Fruit fly (Drosophila melanogaster) whole organism, wandering third instar larva: ENCODE measurements around the gene CG9672.
A peak's percentile ranks its signal among the peaks of the same experiment; 100 is the strongest.

Experiments used
- CG32264 ChIP-seq: fragments of 200-800 bp; sonication (Bioruptor generic); optimal IDR thresholded peaks from 2 replicates; lab custom pipeline; 2016; ENCODE audit warnings: missing biosample characterization, missing genetic modification characterization
- CG9705 ChIP-seq: fragments of 200-800 bp; sonication (Bioruptor generic); optimal IDR thresholded peaks from 2 replicates; lab custom pipeline; 2018; ENCODE audit warnings: missing biosample characterization, mild to moderate bottlenecking, missing genetic modification characterization
- CrebA ChIP-seq: fragments of 200-800 bp; sonication (Bioruptor generic); optimal IDR thresholded peaks from 2 replicates; lab custom pipeline; 2016; ENCODE audit warnings: missing biosample characterization, mild to moderate bottlenecking, missing genetic modification characterization, borderline replicate concordance
- Dfd ChIP-seq: fragments of >200 bp; optimal IDR thresholded peaks from 2 replicates; lab custom pipeline; 2017; ENCODE audit warnings: missing biosample characterization, missing genetic modification characterization
- Dif ChIP-seq: fragments of 200-275, 200-300 bp; sonication (Bioruptor generic); optimal IDR thresholded peaks from 2 replicates; lab custom pipeline; 2018; ENCODE audit warnings: missing biosample characterization, missing genetic modification characterization; ENCODE audit not compliant: partially characterized antibody
- GATAd ChIP-seq: sonication (Bioruptor generic); optimal IDR thresholded peaks from 2 replicates; lab custom pipeline; 2016; ENCODE audit warnings: missing biosample characterization, missing genetic modification characterization
- Hnf4 ChIP-seq: fragments of 200-800 bp; sonication (Bioruptor generic); optimal IDR thresholded peaks from 2 replicates; lab custom pipeline; 2016; ENCODE audit warnings: missing biosample characterization, mild to moderate bottlenecking, missing genetic modification characterization
- Hr78 ChIP-seq: fragments of >200 bp; optimal IDR thresholded peaks from 2 replicates; lab custom pipeline; 2017; ENCODE audit warnings: missing biosample characterization, missing genetic modification characterization
- Myc ChIP-seq: fragments of >200 bp; optimal IDR thresholded peaks from 2 replicates; lab custom pipeline; 2017
- N ChIP-seq: fragments of >200 bp; optimal IDR thresholded peaks from 2 replicates; lab custom pipeline; 2018; ENCODE audit warnings: missing biosample characterization, missing external identifiers, missing genetic modification characterization
- OdsH ChIP-seq: fragments of 200-800 bp; sonication (Bioruptor generic); optimal IDR thresholded peaks from 2 replicates; lab custom pipeline; 2016; ENCODE audit warnings: missing biosample characterization, mild to moderate bottlenecking, missing genetic modification characterization
- Rel ChIP-seq, 2 experiments: fragments of 200-800 bp; sonication (Bioruptor generic) in 1 of 2; optimal IDR thresholded peaks; 2 replicates in 1 of 2; 3 replicates in 1 of 2; lab custom pipeline; 2016 to 2019; ENCODE audit warnings: mild to moderate bottlenecking in 2 of 2, missing biosample characterization in 2 of 2, missing genetic modification characterization in 2 of 2, moderate library complexity in 1 of 2
- Sp1 ChIP-seq: fragments of 200-800 bp; sonication (Bioruptor generic); optimal IDR thresholded peaks from 3 replicates; lab custom pipeline; 2019; ENCODE audit warnings: missing biosample characterization, mild to moderate bottlenecking, missing genetic modification characterization, moderate library complexity
- Vsx2 ChIP-seq: fragments of 200-300, 225-300 bp; sonication (Bioruptor generic); optimal IDR thresholded peaks from 2 replicates; lab custom pipeline; 2018; ENCODE audit warnings: missing biosample characterization, missing genetic modification characterization; ENCODE audit not compliant: partially characterized antibody
- brk ChIP-seq: fragments of 200-800 bp; sonication (Bioruptor generic); optimal IDR thresholded peaks from 2 replicates; lab custom pipeline; 2016; ENCODE audit warnings: missing biosample characterization, mild to moderate bottlenecking, missing genetic modification characterization
- dsf ChIP-seq: sonication (Bioruptor generic); optimal IDR thresholded peaks from 2 replicates; lab custom pipeline; 2016; ENCODE audit warnings: missing biosample characterization, missing genetic modification characterization, borderline replicate concordance
- ey ChIP-seq: fragments of 200-800 bp; sonication (Bioruptor generic); optimal IDR thresholded peaks from 2 replicates; lab custom pipeline; 2016; ENCODE audit warnings: missing biosample characterization, missing genetic modification characterization
- foxo ChIP-seq, 2 experiments: fragments of 200-800 bp; sonication (Bioruptor generic); optimal IDR thresholded peaks; 2 replicates in 1 of 2; 3 replicates in 1 of 2; lab custom pipeline; 2016 to 2017; ENCODE audit warnings: missing biosample characterization in 2 of 2, missing genetic modification characterization in 2 of 2
- fru ChIP-seq: fragments of 200-800 bp; sonication (Bioruptor generic); optimal IDR thresholded peaks from 3 replicates; lab custom pipeline; 2016; ENCODE audit warnings: missing biosample characterization, mild to moderate bottlenecking, missing genetic modification characterization
- h ChIP-seq: fragments of 200-800 bp; sonication (Bioruptor generic); optimal IDR thresholded peaks from 3 replicates; lab custom pipeline; 2016; ENCODE audit warnings: missing biosample characterization, mild to moderate bottlenecking, missing genetic modification characterization
- pan ChIP-seq: fragments of >200 bp; optimal IDR thresholded peaks from 2 replicates; lab custom pipeline; 2017
- psq ChIP-seq: fragments of 200-800 bp; sonication (Bioruptor generic); optimal IDR thresholded peaks from 3 replicates; lab custom pipeline; 2017; ENCODE audit warnings: missing biosample characterization, mild to moderate bottlenecking, missing genetic modification characterization, moderate library complexity
- rgr ChIP-seq: fragments of 200-800 bp; sonication (Bioruptor generic); optimal IDR thresholded peaks from 3 replicates; lab custom pipeline; 2016; ENCODE audit warnings: missing biosample characterization, mild to moderate bottlenecking, missing genetic modification characterization
- sage ChIP-seq: fragments of 200-800 bp; sonication (Bioruptor generic); optimal IDR thresholded peaks from 2 replicates; lab custom pipeline; 2016; ENCODE audit warnings: missing biosample characterization, mild to moderate bottlenecking, missing genetic modification characterization
- sv ChIP-seq: fragments of 200-800 bp; sonication (Bioruptor generic); optimal IDR thresholded peaks from 3 replicates; lab custom pipeline; 2016; ENCODE audit warnings: missing biosample characterization, missing genetic modification characterization
- usp ChIP-seq: fragments of >200 bp; optimal IDR thresholded peaks from 2 replicates; lab custom pipeline; 2017; ENCODE audit warnings: missing biosample characterization, missing genetic modification characterization
- woc ChIP-seq: sonication (Bioruptor generic); optimal IDR thresholded peaks from 2 replicates; lab custom pipeline; 2016; ENCODE audit warnings: missing biosample characterization, mild to moderate bottlenecking, missing genetic modification characterization

The CG9672 gene

DNA sequence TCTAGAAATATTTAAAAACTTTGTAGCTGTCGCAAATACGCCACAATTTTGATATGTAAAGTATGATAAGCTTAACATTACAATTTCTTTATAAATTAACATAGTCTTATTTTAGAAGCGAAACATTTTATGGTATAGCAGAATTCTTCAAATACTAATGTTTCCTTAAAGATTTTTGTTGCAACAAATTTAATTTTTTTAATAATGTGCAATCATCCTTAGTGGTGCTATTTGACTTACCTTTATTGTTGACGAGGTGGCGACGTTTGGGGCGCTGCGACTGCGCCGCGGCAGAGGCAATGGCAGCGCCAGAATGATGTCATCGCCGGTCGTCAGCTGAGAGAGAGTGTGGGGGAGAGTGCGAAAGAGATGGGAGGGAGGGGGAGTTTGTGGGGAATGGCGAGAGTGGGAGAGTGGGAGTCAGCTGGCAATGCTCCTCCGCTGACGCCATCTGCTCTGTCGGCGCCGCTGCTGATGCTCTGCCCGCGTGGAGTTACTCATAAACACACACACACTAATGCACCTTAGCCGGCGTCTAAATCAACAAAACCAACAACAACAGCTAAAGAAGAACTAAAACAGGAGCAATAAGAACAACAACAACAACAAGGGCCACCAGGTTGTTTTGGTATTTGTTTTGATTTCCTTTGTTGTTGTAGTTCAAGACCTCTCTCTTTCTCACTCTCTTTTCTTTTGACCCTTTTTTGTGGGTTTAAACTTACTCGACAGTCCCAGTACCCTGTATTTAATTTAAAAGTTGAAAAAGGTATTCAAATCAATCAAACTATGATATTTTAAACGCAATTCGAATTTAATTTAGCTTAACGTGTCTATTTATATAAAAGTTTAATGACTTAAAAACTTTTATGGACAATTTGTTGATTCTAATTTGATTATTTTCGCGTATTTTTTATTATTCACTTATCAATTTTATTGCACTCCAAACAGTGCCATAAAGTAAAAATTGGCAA is 16.8 kb upstream of the CG9672 start (continued):
- no peak for TF ChIP-seq pan
- no peak for TF ChIP-seq dsf (GFP tag; lab: Kevin White, UChicago)
- TF ChIP-seq, all 38 proteins: peak for 20

DNA sequence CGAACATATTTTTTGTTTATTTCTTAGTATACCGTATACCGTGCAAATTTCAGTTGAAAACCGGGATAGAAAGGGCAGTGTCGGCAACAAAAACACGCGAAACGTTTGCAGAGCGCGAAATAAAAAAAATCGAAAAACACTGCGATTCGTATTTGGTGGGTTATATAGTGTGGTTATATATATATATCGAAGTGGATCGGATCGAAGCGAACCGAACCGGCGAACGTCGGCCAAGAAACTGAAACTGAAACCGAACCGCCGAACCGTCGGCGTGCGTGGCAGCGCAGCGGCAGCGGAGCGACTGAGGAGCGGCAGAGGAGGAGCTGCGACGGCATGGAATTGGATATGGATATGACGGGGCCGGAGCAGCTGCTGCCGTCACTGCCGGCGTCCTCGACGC is 14.5 kb upstream of the CG9672 start, which contains the start of the genes CG32572 and CG34325:
CG32572 (plus strand) TSS at position 16 of the 400 bp plus-strand sequence.
CG34325 (minus strand) TSS at position 244 of the 400 bp plus-strand sequence.
- no peak for TF ChIP-seq Myc (lab: Kevin White, UChicago)
- no peak for TF ChIP-seq Dfd
- no peak for TF ChIP-seq Rel (GFP tag; optimal IDR thresholded peaks at IDR 0.05; lab: Kevin White, UChicago)
- no peak for TF ChIP-seq Rel (tag; optimal IDR thresholded peaks at IDR 0.05; lab: Kevin White, UChicago)
- TF ChIP-seq CrebA (GFP tag; lab: Kevin White, UChicago), result no peak

DNA sequence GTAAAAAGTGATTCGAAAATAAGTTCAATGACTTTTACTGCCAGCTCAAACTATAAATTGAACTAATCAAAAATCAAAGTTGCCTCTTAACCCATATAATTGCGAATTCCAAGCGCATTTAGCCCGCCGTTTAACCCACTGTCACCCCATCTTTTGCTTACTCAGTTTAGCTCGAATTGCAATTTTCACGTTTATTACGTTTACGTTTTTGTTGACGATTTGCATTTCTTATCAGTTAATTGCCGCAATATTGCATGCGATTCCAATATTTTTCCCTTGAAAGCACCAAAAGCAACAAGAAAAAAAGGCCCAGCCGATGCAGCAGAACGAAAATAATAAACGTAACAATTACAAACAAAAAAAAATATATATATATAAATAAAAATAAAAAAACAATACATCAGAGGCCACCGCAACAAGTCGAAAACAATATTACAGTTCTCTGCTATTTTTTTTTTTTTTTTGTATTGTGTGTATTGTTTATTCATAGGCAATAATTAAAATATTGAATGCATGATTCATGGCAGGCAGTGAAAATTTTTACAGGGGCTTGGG is 11.6 kb upstream of the CG9672 start:
- TF ChIP-seq h (no peak), GATAd (no peak), Dif (GFP tag; lab: Kevin White, UChicago) (no peak), sage (GFP tag; lab: Kevin White, UChicago) (no peak), CG9705 (no peak), foxo (GFP tag; optimal IDR thresholded peaks at IDR 0.05; lab: Kevin White, UChicago) (no peak), fru (GFP tag; lab: Kevin White, UChicago) (no peak), Rel (GFP tag; optimal IDR thresholded peaks at IDR 0.05; lab: Kevin White, UChicago) (no peak), Rel (tag; optimal IDR thresholded peaks at IDR 0.05; lab: Kevin White, UChicago) (no peak), CrebA (GFP tag; lab: Kevin White, UChicago) (no peak), Sp1 (GFP tag; lab: Kevin White, UChicago) (no peak), Hnf4 (GFP tag; lab: Kevin White, UChicago) (no peak)

DNA sequence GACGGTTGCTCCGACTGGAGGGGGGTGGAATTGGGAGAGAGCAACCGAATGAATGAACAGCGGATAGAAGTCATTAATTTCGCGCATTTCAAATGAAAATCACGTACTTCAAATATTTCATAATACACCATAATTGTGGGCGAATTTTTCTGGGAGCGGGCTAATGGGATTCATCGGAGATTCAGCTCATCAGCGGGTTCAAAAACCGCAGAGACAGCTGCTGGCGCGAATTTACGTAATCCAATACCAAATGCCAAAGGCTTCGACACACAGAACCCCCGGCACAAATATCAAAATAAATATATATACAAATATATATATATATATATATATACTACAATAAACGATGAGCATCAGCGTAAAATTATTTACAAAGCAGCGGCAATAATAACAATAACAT is 10.0 kb upstream of the CG9672 start:
- no peak for TF ChIP-seq usp (GFP tag; lab: Kevin White, UChicago)
- no peak for TF ChIP-seq Rel (GFP tag; optimal IDR thresholded peaks at IDR 0.05; lab: Kevin White, UChicago)
- peak; percentile 58 for TF ChIP-seq Rel (tag; optimal IDR thresholded peaks at IDR 0.05; lab: Kevin White, UChicago)
- TF ChIP-seq, all 38 proteins: peak for 1

DNA sequence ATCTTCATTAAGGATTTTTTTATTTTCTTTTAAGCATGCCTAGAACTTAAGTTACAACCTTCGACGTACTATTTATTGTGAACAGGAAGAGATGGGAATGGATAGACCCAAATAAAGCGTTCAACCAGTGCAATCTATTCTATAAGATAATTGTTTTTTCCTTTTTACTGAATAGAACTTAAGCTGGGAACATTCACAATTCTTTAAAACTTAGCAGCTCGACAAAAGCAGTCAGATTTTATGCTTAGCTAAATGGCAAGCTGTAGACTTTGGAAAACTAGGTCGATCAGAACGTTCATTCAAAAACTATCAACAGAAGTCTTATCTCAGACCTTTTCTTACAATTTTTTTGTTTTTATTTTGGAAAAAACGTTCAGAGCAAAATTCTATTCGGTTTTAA is 4.3 kb upstream of the CG9672 start, which contains the start of gene CG13008:
CG13008 (plus strand) TSS at position 301 of the 400 bp plus-strand sequence.
- TF ChIP-seq dsf (GFP tag; lab: Kevin White, UChicago) (no peak), usp (GFP tag; lab: Kevin White, UChicago) (no peak)

DNA sequence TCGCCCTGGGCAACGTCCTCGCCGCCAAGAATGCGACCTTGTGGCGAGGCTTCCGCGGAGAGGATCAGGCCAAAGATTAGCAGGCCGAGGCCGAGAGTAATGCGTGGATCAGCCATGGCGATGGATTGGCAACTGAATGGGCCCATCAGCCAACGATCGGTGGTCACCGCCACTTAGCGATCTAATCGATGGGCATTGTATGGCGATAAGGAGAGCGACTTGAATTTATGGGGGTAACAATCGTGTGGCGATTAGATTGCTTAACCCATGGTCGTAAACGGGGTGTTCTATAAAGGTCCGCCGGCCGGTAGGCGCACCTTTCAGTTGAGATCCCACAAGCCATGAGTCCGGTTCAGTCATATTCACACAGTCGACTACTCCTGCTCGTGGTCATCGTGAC is 2.9 kb downstream of the CG9672 start, which contains the start of the genes CG9673 and CG4653:
CG9673 (minus strand) TSS at position 138 of the 400 bp plus-strand sequence.
CG4653 (plus strand) TSS at position 335 of the 400 bp plus-strand sequence.
- TF ChIP-seq brk (no peak), CrebA (GFP tag; lab: Kevin White, UChicago) (peak; percentile 24)

DNA sequence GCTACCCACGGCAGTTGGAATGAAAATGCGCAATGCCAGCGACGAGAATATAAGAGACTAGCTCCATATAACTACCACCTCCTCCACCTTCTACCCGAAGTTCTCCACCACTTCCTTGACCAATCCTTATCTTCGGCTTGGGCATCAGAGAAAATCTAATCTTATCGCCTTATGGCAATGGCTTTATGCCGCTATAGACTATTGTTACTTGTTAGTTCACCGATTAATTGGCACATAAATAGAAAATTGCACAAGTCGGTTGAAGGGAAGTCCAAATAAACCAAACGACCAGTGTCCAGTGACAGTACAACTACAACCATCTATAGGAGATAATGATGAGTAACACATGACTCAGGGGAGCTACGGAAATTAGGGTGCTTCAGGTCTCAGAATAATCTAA is 4.7 kb downstream of the CG9672 start, which contains the start of gene sphe:
sphe (minus strand) TSS at position 32 of the 400 bp plus-strand sequence.
- no peak for TF ChIP-seq Vsx2 (GFP tag; lab: Kevin White, UChicago)
- TF ChIP-seq rgr (GFP tag; lab: Kevin White, UChicago), result no peak
- TF ChIP-seq OdsH (GFP tag; lab: Kevin White, UChicago), result no peak
- no peak for TF ChIP-seq Hr78 (GFP tag; lab: Kevin White, UChicago)
- no peak for TF ChIP-seq ey
- TF ChIP-seq brk, result no peak
- no peak for TF ChIP-seq N (GFP tag; lab: Kevin White, UChicago)
- no peak for TF ChIP-seq Sp1 (GFP tag; lab: Kevin White, UChicago)
- no peak for TF ChIP-seq pan
- no peak for TF ChIP-seq Dfd
- no peak for TF ChIP-seq psq
- no peak for TF ChIP-seq dsf (GFP tag; lab: Kevin White, UChicago)
- TF ChIP-seq sv (GFP tag; lab: Kevin White, UChicago), result no peak
- TF ChIP-seq CG32264 (GFP tag; lab: Kevin White, UChicago), result no peak
- no peak for TF ChIP-seq woc (GFP tag; lab: Kevin White, UChicago)
